Worm (Caenorhabditis elegans) whole organism, L1 larva: ENCODE data around the gene nep-1.
"Not testable (repeated sequence)": the region's sequence is repeated elsewhere in the genome, so short reads cannot be mapped to it uniquely, and the experiment has no call there.

Experiments used
- C04F5.9 ChIP-seq: sonication (generic microtip); optimal IDR thresholded peaks from 2 replicates; lab custom pipeline; 2016; ENCODE audit warnings: missing genetic modification characterization, missing compliant biosample characterization
- aha-1 ChIP-seq: fragments of 150-350 bp; optimal IDR thresholded peaks from 2 replicates; lab custom pipeline; 2014; ENCODE audit warnings: missing biosample characterization, missing genetic modification characterization
- aly-2 ChIP-seq: fragments of 150-350 bp; optimal IDR thresholded peaks from 2 replicates; lab custom pipeline; 2014; ENCODE audit warnings: missing biosample characterization, missing genetic modification characterization
- ceh-90 ChIP-seq: sonication (generic microtip); optimal IDR thresholded peaks from 2 replicates; lab custom pipeline; 2016; ENCODE audit warnings: missing genetic modification characterization, missing compliant biosample characterization
- ces-1 ChIP-seq: fragments of 150-350 bp; optimal IDR thresholded peaks from 2 replicates; lab custom pipeline; 2014; ENCODE audit warnings: missing biosample characterization, missing genetic modification reagents, missing genetic modification characterization
- dpl-1 ChIP-seq, 3 experiments: fragments of 150-350 bp in 2 of 3; sonication (generic microtip) in 1 of 3; optimal IDR thresholded peaks; 2 replicates each; lab custom pipeline; 2014 to 2017; ENCODE audit warnings: missing biosample characterization in 3 of 3, missing genetic modification characterization in 3 of 3, missing genetic modification reagents in 3 of 3
- efl-1 ChIP-seq, 4 experiments: fragments of 150-350 bp; optimal IDR thresholded peaks in 3 of 4; peaks in 1 of 4; 1 replicate in 1 of 4; 2 replicates in 3 of 4; lab custom pipeline; 2014; ENCODE audit warnings: missing biosample characterization in 2 of 4, missing genetic modification characterization in 2 of 4, missing genetic modification reagents in 2 of 4
- efl-3 ChIP-seq: fragments of 200-800 bp; sonication (Bioruptor generic); optimal IDR thresholded peaks from 2 replicates; lab custom pipeline; 2018; ENCODE audit warnings: mild to moderate bottlenecking, missing genetic modification characterization, missing compliant biosample characterization
- egl-13 ChIP-seq: sonication (generic microtip); optimal IDR thresholded peaks from 2 replicates; lab custom pipeline; 2016; ENCODE audit warnings: missing genotype, missing genetic modification reagents, missing genetic modification characterization, missing compliant biosample characterization
- fkh-4 ChIP-seq: sonication (generic microtip); optimal IDR thresholded peaks from 2 replicates; lab custom pipeline; 2016; ENCODE audit warnings: missing compliant biosample characterization, missing genetic modification characterization, borderline replicate concordance
- hlh-17 ChIP-seq: fragments of 200-800 bp; sonication (Bioruptor generic); optimal IDR thresholded peaks from 2 replicates; lab custom pipeline; 2018; ENCODE audit warnings: missing genetic modification characterization, mild to moderate bottlenecking, missing compliant biosample characterization, moderate library complexity, borderline replicate concordance
- hlh-4 ChIP-seq: sonication (generic microtip); optimal IDR thresholded peaks from 2 replicates; lab custom pipeline; 2016; ENCODE audit warnings: mild to moderate bottlenecking, missing genetic modification characterization, missing compliant biosample characterization
- hpl-2 ChIP-seq: fragments of 150-350 bp; optimal IDR thresholded peaks from 2 replicates; lab custom pipeline; 2014; ENCODE audit warnings: missing biosample characterization, missing genetic modification reagents, missing genetic modification characterization
- jun-1 ChIP-seq: fragments of 150-350 bp; optimal IDR thresholded peaks from 2 replicates; lab custom pipeline; 2014; ENCODE audit warnings: missing biosample characterization, missing genetic modification reagents, missing genetic modification characterization
- lin-13 ChIP-seq: fragments of 150-350 bp; optimal IDR thresholded peaks from 2 replicates; lab custom pipeline; 2014; ENCODE audit warnings: missing biosample characterization, missing genetic modification reagents, missing genetic modification characterization
- lin-14 ChIP-seq: fragments of 200-800 bp; sonication (Bioruptor generic); optimal IDR thresholded peaks from 2 replicates; lab custom pipeline; 2018; ENCODE audit warnings: mild to moderate bottlenecking, missing genetic modification characterization, moderate library complexity, missing compliant biosample characterization
- lin-15B ChIP-seq: fragments of 150-350 bp; sonication (generic microtip); optimal IDR thresholded peaks from 3 replicates; lab custom pipeline; 2014; ENCODE audit warnings: missing biosample characterization, missing genetic modification characterization
- lin-35 ChIP-seq, 2 experiments: fragments of 150-350 bp; optimal IDR thresholded peaks; 2 replicates each; lab custom pipeline; 2014; ENCODE audit warnings: missing biosample characterization in 2 of 2, missing genetic modification characterization in 2 of 2, missing genetic modification reagents in 2 of 2
- lin-39 ChIP-seq: fragments of 150-350 bp; optimal IDR thresholded peaks from 2 replicates; lab custom pipeline; 2014; ENCODE audit warnings: missing biosample characterization, missing genetic modification reagents, missing genetic modification characterization
- lir-3 ChIP-seq: sonication (generic microtip); optimal IDR thresholded peaks from 2 replicates; lab custom pipeline; 2016; ENCODE audit warnings: mild to moderate bottlenecking, missing genetic modification characterization, moderate library complexity, missing compliant biosample characterization; ENCODE audit not compliant: poor library complexity
- lsy-2 ChIP-seq, 2 experiments: fragments of 150-350 bp; optimal IDR thresholded peaks; 2 replicates each; lab custom pipeline; 2014; ENCODE audit warnings: missing biosample characterization in 2 of 2, missing genetic modification characterization in 2 of 2
- mdl-1 ChIP-seq, 2 experiments: fragments of 150-350 bp; optimal IDR thresholded peaks; 2 replicates each; lab custom pipeline; 2014 to 2017; ENCODE audit warnings: missing biosample characterization in 2 of 2, missing genetic modification characterization in 2 of 2, inconsistent platforms in 1 of 2
- mef-2 ChIP-seq: fragments of 150-350 bp; optimal IDR thresholded peaks from 2 replicates; lab custom pipeline; 2014; ENCODE audit warnings: missing biosample characterization, missing genetic modification characterization
- nhr-12 ChIP-seq: sonication (generic microtip); optimal IDR thresholded peaks from 2 replicates; lab custom pipeline; 2017; ENCODE audit warnings: missing biosample characterization, missing genetic modification characterization
- nhr-19 ChIP-seq: fragments of 200-800 bp; sonication (Bioruptor generic); conservative IDR thresholded peaks from 2 replicates; pipeline ENCODE4 v1.3.6; 2022; ENCODE audit warnings: missing genetic modification characterization, missing compliant biosample characterization
- nhr-28 ChIP-seq: fragments of 150-350 bp; optimal IDR thresholded peaks from 2 replicates; lab custom pipeline; 2014; ENCODE audit warnings: missing biosample characterization, missing genetic modification characterization
- nhr-47 ChIP-seq: sonication (generic microtip); optimal IDR thresholded peaks from 2 replicates; lab custom pipeline; 2016; ENCODE audit warnings: mild to moderate bottlenecking, missing genetic modification characterization, moderate library complexity, missing compliant biosample characterization
- nhr-71 ChIP-seq: sonication (generic microtip); optimal IDR thresholded peaks from 2 replicates; lab custom pipeline; 2016; ENCODE audit warnings: mild to moderate bottlenecking, missing genetic modification characterization, moderate library complexity, missing compliant biosample characterization
- nhr-76 ChIP-seq: sonication (generic microtip); optimal IDR thresholded peaks from 2 replicates; lab custom pipeline; 2017; ENCODE audit warnings: missing biosample characterization, missing genetic modification characterization
- nhr-77 ChIP-seq: fragments of 150-350 bp; optimal IDR thresholded peaks from 2 replicates; lab custom pipeline; 2014; ENCODE audit warnings: missing biosample characterization, missing genetic modification characterization
- nhr-84 ChIP-seq: sonication (generic microtip); optimal IDR thresholded peaks from 2 replicates; lab custom pipeline; 2017; ENCODE audit warnings: missing biosample characterization, missing genetic modification characterization
- nhr-90 ChIP-seq: sonication (generic microtip); optimal IDR thresholded peaks from 2 replicates; lab custom pipeline; 2016; ENCODE audit warnings: mild to moderate bottlenecking, missing genetic modification characterization, missing compliant biosample characterization; ENCODE audit not compliant: poor library complexity
- pag-3 ChIP-seq: sonication (generic microtip); optimal IDR thresholded peaks from 2 replicates; lab custom pipeline; 2017; ENCODE audit warnings: missing genetic modification characterization, mild to moderate bottlenecking, missing compliant biosample characterization, antibody characterized with exemption, borderline replicate concordance; ENCODE audit not compliant: insufficient read depth
- rnt-1 ChIP-seq: sonication (generic microtip); optimal IDR thresholded peaks from 2 replicates; lab custom pipeline; 2016; ENCODE audit warnings: mild to moderate bottlenecking, missing genetic modification characterization, moderate library complexity, missing compliant biosample characterization
- skn-1 ChIP-seq: fragments of 150-350 bp; optimal IDR thresholded peaks from 2 replicates; lab custom pipeline; 2014; ENCODE audit warnings: missing biosample characterization, missing genetic modification characterization
- snu-23 ChIP-seq: sonication (generic microtip); optimal IDR thresholded peaks from 2 replicates; lab custom pipeline; 2016; ENCODE audit warnings: missing genetic modification characterization, missing compliant biosample characterization
- sox-4 ChIP-seq: sonication (generic microtip); optimal IDR thresholded peaks from 2 replicates; lab custom pipeline; 2016; ENCODE audit warnings: missing genetic modification characterization, missing compliant biosample characterization
- sup-37 ChIP-seq: fragments of 200-800 bp; sonication (Bioruptor generic); optimal IDR thresholded peaks from 2 replicates; lab custom pipeline; 2018; ENCODE audit warnings: mild to moderate bottlenecking, missing genetic modification characterization, missing compliant biosample characterization
- swsn-7 ChIP-seq: sonication (generic microtip); optimal IDR thresholded peaks from 2 replicates; lab custom pipeline; 2016; ENCODE audit warnings: missing genetic modification characterization, missing compliant biosample characterization
- tlp-1 ChIP-seq: fragments of 150-350 bp; optimal IDR thresholded peaks from 2 replicates; lab custom pipeline; 2014; ENCODE audit warnings: missing biosample characterization, missing genetic modification characterization
- unc-130 ChIP-seq: fragments of 150-350 bp; optimal IDR thresholded peaks from 2 replicates; lab custom pipeline; 2017; ENCODE audit warnings: missing biosample characterization, missing genetic modification characterization, inconsistent platforms
- vab-15 ChIP-seq: sonication (generic microtip); optimal IDR thresholded peaks from 2 replicates; lab custom pipeline; 2017; ENCODE audit warnings: missing genotype, mild to moderate bottlenecking, missing genetic modification characterization, missing compliant biosample characterization
- xbp-1 ChIP-seq: sonication (generic microtip); optimal IDR thresholded peaks from 2 replicates; lab custom pipeline; 2016; ENCODE audit warnings: missing genetic modification characterization, missing compliant biosample characterization
- zag-1 ChIP-seq: fragments of 150-350 bp; optimal IDR thresholded peaks from 2 replicates; lab custom pipeline; 2014; ENCODE audit warnings: missing biosample characterization, missing genetic modification characterization
- ztf-11 ChIP-seq, 2 experiments: sonication (generic microtip); optimal IDR thresholded peaks; 2 replicates each; lab custom pipeline; 2016 to 2017; ENCODE audit warnings: missing genetic modification characterization in 2 of 2, missing biosample characterization in 1 of 2, missing compliant biosample characterization in 1 of 2
- ztf-4 ChIP-seq: fragments of 150-350 bp; optimal IDR thresholded peaks from 2 replicates; lab custom pipeline; 2014; ENCODE audit warnings: missing biosample characterization, missing genetic modification characterization

The nep-1 gene

ce11 chrII:11695945-11696270 lies 38.9 kb upstream of the nep-1 start, which contains the start of gene xpf-1:
Gene xpf-1 (plus strand): TSS chrII:11696171.
- TF ChIP-seq ztf-11 (tag; optimal IDR thresholded peaks at IDR 0.05; lab: Kevin White, UChicago), result no peak
- TF ChIP-seq ceh-90, result no peak
- no peak for TF ChIP-seq tlp-1 (tag; lab: Kevin White, UChicago)
- no peak for TF ChIP-seq skn-1 (tag; lab: Kevin White, UChicago)
- no peak for TF ChIP-seq C04F5.9 (tag; lab: Kevin White, UChicago)
- TF ChIP-seq mef-2 (tag; lab: Kevin White, UChicago), result no peak
- TF ChIP-seq nhr-19, result no peak
- TF ChIP-seq lin-13 (GFP tag; lab: Kevin White, UChicago), result no peak
- no peak for TF ChIP-seq efl-3 (GFP tag; lab: Kevin White, UChicago)

ce11 chrII:11695161-11695944 lies 38.4 kb upstream of the nep-1 start, which contains the start of gene tars-1:
Gene tars-1 (minus strand): TSS chrII:11695657.
- TF ChIP-seq nhr-71 (peak; percentile 12), nhr-90 (peak; percentile 10), lsy-2 (tag; optimal IDR thresholded peaks at IDR 0.05; lab: Kevin White, UChicago) (peak in 1 of 2 experiments; percentile 14), snu-23 (GFP tag; lab: Kevin White, UChicago) (peak; percentile 6), nhr-19 (0 out of 2 replicates have a peak, but pooled peaks have one; percentile 11), efl-1 (GFP tag; optimal IDR thresholded peaks at IDR 0.05 in 1 of 2; lab: Kevin White, UChicago) (peak in 1 of 2 experiments; percentile 23), lin-35 (GFP tag; optimal IDR thresholded peaks at IDR 0.05; lab: Kevin White, UChicago) (peak in 1 of 2 experiments; percentile 23)
- not testable (repeated sequence) for TF ChIP-seq efl-1 (optimal IDR thresholded peaks at IDR 0.05; lab: Kevin White, UChicago)

- TF ChIP-seq fkh-4 (tag; lab: Kevin White, UChicago), result no peak
- no peak for TF ChIP-seq hlh-17
- TF ChIP-seq efl-1 (optimal IDR thresholded peaks at IDR 0.05; lab: Kevin White, UChicago), result peak; percentile 27 to 57
- TF ChIP-seq efl-1 (GFP tag; optimal IDR thresholded peaks at IDR 0.05 in 1 of 2; lab: Kevin White, UChicago), result peak; percentile 46 to 94
- TF ChIP-seq hpl-2 (GFP tag; lab: Kevin White, UChicago), result no peak
- no peak for TF ChIP-seq lin-39
- TF ChIP-seq sup-37, result no peak
- TF ChIP-seq sox-4 (tag; lab: Kevin White, UChicago), result no peak
- peak; percentile 18 for TF ChIP-seq unc-130 (tag; lab: Kevin White, UChicago)
- TF ChIP-seq jun-1 (tag; lab: Kevin White, UChicago), result no peak
- TF ChIP-seq dpl-1 (GFP tag; optimal IDR thresholded peaks at IDR 0.05; lab: Kevin White, UChicago), result peak; percentile 31 to 69 (median 62)
- no peak for TF ChIP-seq aly-2 (tag; lab: Kevin White, UChicago)
- TF ChIP-seq egl-13 (tag; lab: Kevin White, UChicago), result no peak
- TF ChIP-seq nhr-28 (tag; lab: Kevin White, UChicago), result no peak
- no peak for TF ChIP-seq nhr-12
- no peak for TF ChIP-seq vab-15 (tag; lab: Kevin White, UChicago)
- peak; percentile 51 for TF ChIP-seq rnt-1 (tag; lab: Kevin White, UChicago)
- no peak for TF ChIP-seq zag-1
- no peak for TF ChIP-seq mdl-1 (tag; optimal IDR thresholded peaks at IDR 0.05; lab: Kevin White, UChicago)
- TF ChIP-seq aha-1 (tag; lab: Kevin White, UChicago), result no peak
- no peak for TF ChIP-seq nhr-84 (tag; lab: Kevin White, UChicago)
- TF ChIP-seq hlh-4 (tag; lab: Kevin White, UChicago), result no peak
- no peak for TF ChIP-seq lin-14
- TF ChIP-seq lir-3 (tag; lab: Kevin White, UChicago), result no peak
- no peak for TF ChIP-seq nhr-77 (tag; lab: Kevin White, UChicago)
- TF ChIP-seq nhr-90, result no peak
- TF ChIP-seq swsn-7 (tag; lab: Kevin White, UChicago), result peak; percentile 2
- TF ChIP-seq nhr-71, result peak; percentile 24
- peak; percentile 4 for TF ChIP-seq xbp-1
- no peak for TF ChIP-seq pag-3 (tag; lab: Kevin White, UChicago)
- TF ChIP-seq tlp-1 (tag; lab: Kevin White, UChicago), result no peak
- TF ChIP-seq nhr-76, result no peak
- TF ChIP-seq efl-3 (GFP tag; lab: Kevin White, UChicago), result no peak
- no peak for TF ChIP-seq ces-1 (GFP tag; lab: Kevin White, UChicago)
- TF ChIP-seq nhr-47 (tag; lab: Kevin White, UChicago), result no peak
- TF ChIP-seq ztf-4 (tag; lab: Kevin White, UChicago), result no peak
- no peak for TF ChIP-seq lin-15B (tag; lab: Kevin White, UChicago)
These were observed 37.5 kb upstream of the nep-1 start for ce11 chrII:11694432-11694831.
